Worm (Caenorhabditis elegans): ENCODE measurements around the gene dnj-23.

- TF ChIP-seq madf-3 (GFP tag; IDR thresholded peaks at IDR 0.05) (no peak), unc-130 (GFP tag; optimal IDR thresholded peaks at IDR 0.05) (no peak), mxl-1 (tag; optimal IDR thresholded peaks at IDR 0.05) (no peak), ets-4 (GFP tag; optimal IDR thresholded peaks at IDR 0.05) (no peak), F22D6.2 (tag; optimal IDR thresholded peaks at IDR 0.05) (no peak), dpff-1 (tag; optimal IDR thresholded peaks at IDR 0.05) (no peak)
These were observed 37.6 kb upstream of the dnj-23 start, which contains the start of gene W07A12.4 for ce11 chrII:9145961-9146360.
